Fruit fly (Drosophila melanogaster): ENCODE data around the gene CG12470.

CG12470 gene

dm6 chrX:294839-295238 is 12.6 kb upstream of the CG12470 start, which contains the start of gene CG13375:
CG13375 (minus strand) TSS chrX:294962.
- TF ChIP-seq CG4496 (GFP tag; IDR thresholded peaks at IDR 0.05): no peak
- TF ChIP-seq CG9948 (tag; optimal IDR thresholded peaks at IDR 0.05): no peak
- no peak for TF ChIP-seq CG17806 (tag; optimal IDR thresholded peaks at IDR 0.05)
- TF ChIP-seq CG10348 (GFP tag; IDR thresholded peaks at IDR 0.05): no peak
- TF ChIP-seq Snoo (tag; optimal IDR thresholded peaks at IDR 0.05): no peak
- no peak for TF ChIP-seq CG14655 (GFP tag; optimal IDR thresholded peaks at IDR 0.05)
- TF ChIP-seq Ets98B (GFP tag; IDR thresholded peaks at IDR 0.05): no peak
- no peak for TF ChIP-seq CG8301 (tag; optimal IDR thresholded peaks at IDR 0.05)
- no peak for TF ChIP-seq CG12605 (GFP tag; IDR thresholded peaks at IDR 0.05)
- no peak for TF ChIP-seq gl (tag; optimal IDR thresholded peaks at IDR 0.05)
- TF ChIP-seq CG8159 (tag; optimal IDR thresholded peaks at IDR 0.05): no peak
- no peak for TF ChIP-seq CG34367 (tag; optimal IDR thresholded peaks at IDR 0.05)
- TF ChIP-seq Pif1A (GFP tag; optimal IDR thresholded peaks at IDR 0.05): no peak
- no peak for TF ChIP-seq CG13204 (GFP tag; optimal IDR thresholded peaks at IDR 0.05)
- TF ChIP-seq EcR (GFP tag; optimal IDR thresholded peaks at IDR 0.05): no peak
- TF ChIP-seq CG32121 (GFP tag; IDR thresholded peaks at IDR 0.05): no peak
- no peak for TF ChIP-seq rn (GFP tag; IDR thresholded peaks at IDR 0.05)
- no peak for TF ChIP-seq Pif1B (GFP tag; optimal IDR thresholded peaks at IDR 0.05)
- no peak for TF ChIP-seq CG15710 (tag; optimal IDR thresholded peaks at IDR 0.05)
- TF ChIP-seq D1 (tag; optimal IDR thresholded peaks at IDR 0.05): no peak

dm6 chrX:311328-311727 is 3.8 kb downstream of the CG12470 start:
- TF ChIP-seq CG14655 (GFP tag; optimal IDR thresholded peaks at IDR 0.05) (peak; percentile 9), CG4496 (GFP tag; IDR thresholded peaks at IDR 0.05) (no peak), CG10348 (GFP tag; IDR thresholded peaks at IDR 0.05) (no peak), EcR (GFP tag; optimal IDR thresholded peaks at IDR 0.05) (no peak), D1 (tag; optimal IDR thresholded peaks at IDR 0.05) (no peak), CG34367 (tag; optimal IDR thresholded peaks at IDR 0.05) (no peak), CG15710 (tag; optimal IDR thresholded peaks at IDR 0.05) (no peak), CG32121 (GFP tag; IDR thresholded peaks at IDR 0.05) (0 out of 2 replicates have a peak, but pooled peaks have one; percentile 21), Pif1B (GFP tag; optimal IDR thresholded peaks at IDR 0.05) (no peak), CG8301 (tag; optimal IDR thresholded peaks at IDR 0.05) (peak; percentile 3), fd96Ca (GFP tag; IDR thresholded peaks at IDR 0.05) (no peak)

- TF ChIP-seq Pif1A (GFP tag; optimal IDR thresholded peaks at IDR 0.05): no peak
Observed at dm6 chrX:314823-315222, 7.3 kb downstream of the CG12470 start, which contains the start of gene Or1a. Or1a (plus strand) TSS chrX:315123.

dm6 chrX:333942-334341 is 26.5 kb downstream of the CG12470 start:
- TF ChIP-seq Pif1B (GFP tag; optimal IDR thresholded peaks at IDR 0.05): no peak
- TF ChIP-seq CG14655 (GFP tag; optimal IDR thresholded peaks at IDR 0.05): peak; percentile 26
- no peak for TF ChIP-seq Ets98B (GFP tag; IDR thresholded peaks at IDR 0.05)
- no peak for TF ChIP-seq CG12605 (GFP tag; IDR thresholded peaks at IDR 0.05)
- no peak for TF ChIP-seq rn (GFP tag; IDR thresholded peaks at IDR 0.05)
- TF ChIP-seq EcR (GFP tag; optimal IDR thresholded peaks at IDR 0.05): no peak
- no peak for TF ChIP-seq gl (tag; optimal IDR thresholded peaks at IDR 0.05)
- TF ChIP-seq Pif1A (GFP tag; optimal IDR thresholded peaks at IDR 0.05): no peak
- no peak for TF ChIP-seq CG13204 (GFP tag; optimal IDR thresholded peaks at IDR 0.05)
- peak; percentile 9 for TF ChIP-seq CG8301 (tag; optimal IDR thresholded peaks at IDR 0.05)

dm6 chrX:334624-335292 is 27.3 kb downstream of the CG12470 start:
- TF ChIP-seq CG32121 (GFP tag; IDR thresholded peaks at IDR 0.05) (peak; percentile 30; the same call in 1 of the 2 replicates), D1 (tag; optimal IDR thresholded peaks at IDR 0.05) (no peak), Ets98B (GFP tag; IDR thresholded peaks at IDR 0.05) (peak; percentile 42; the same call in 1 of the 2 replicates), Snoo (tag; optimal IDR thresholded peaks at IDR 0.05) (peak; percentile 26), rn (GFP tag; IDR thresholded peaks at IDR 0.05) (no peak), CG13204 (GFP tag; optimal IDR thresholded peaks at IDR 0.05) (peak; percentile 49), gl (tag; optimal IDR thresholded peaks at IDR 0.05) (no peak), CG17806 (tag; optimal IDR thresholded peaks at IDR 0.05) (peak; percentile 58), Pif1B (GFP tag; optimal IDR thresholded peaks at IDR 0.05) (peak; percentile 60), Pif1A (GFP tag; optimal IDR thresholded peaks at IDR 0.05) (peak; percentile 36), CG9948 (tag; optimal IDR thresholded peaks at IDR 0.05) (peak; percentile 49), CG8159 (tag; optimal IDR thresholded peaks at IDR 0.05) (peak; percentile 68), CG10348 (GFP tag; IDR thresholded peaks at IDR 0.05) (no peak), CG34367 (tag; optimal IDR thresholded peaks at IDR 0.05) (peak; percentile 10), CG4496 (GFP tag; IDR thresholded peaks at IDR 0.05) (peak; percentile 53; the same call in 1 of the 3 replicates), CG14655 (GFP tag; optimal IDR thresholded peaks at IDR 0.05) (peak; percentile 50), CG8301 (tag; optimal IDR thresholded peaks at IDR 0.05) (peak; percentile 42)

dm6 chrX:336659-337266 is 29.3 kb downstream of the CG12470 start:
- no peak for TF ChIP-seq CG8301 (tag; optimal IDR thresholded peaks at IDR 0.05)
- TF ChIP-seq CG13204 (GFP tag; optimal IDR thresholded peaks at IDR 0.05): no peak
- TF ChIP-seq CG12605 (GFP tag; IDR thresholded peaks at IDR 0.05): no peak

Measured in whole organism, pupa.